Fruit fly (Drosophila melanogaster): ENCODE data around the gene CG42655.

CG42655 gene

dm6 chr3L:19945469-19945868, 8.0 kb downstream of the CG42655 start (continued):
- TF ChIP-seq otp (GFP tag; IDR thresholded peaks at IDR 0.05) (no peak), CG8924 (tag; optimal IDR thresholded peaks at IDR 0.05) (no peak), CG17612 (GFP tag; IDR thresholded peaks at IDR 0.05) (no peak), bcd (GFP tag; optimal IDR thresholded peaks at IDR 0.05) (peak; percentile 1), CG3281 (GFP tag; optimal IDR thresholded peaks at IDR 0.05) (peak; percentile 23), zf30C (GFP tag; optimal IDR thresholded peaks at IDR 0.05) (no peak), lilli (GFP tag; optimal IDR thresholded peaks at IDR 0.05) (no peak), emc (GFP tag; optimal IDR thresholded peaks at IDR 0.05) (no peak), CG31388 (GFP tag; optimal IDR thresholded peaks at IDR 0.05) (no peak), repo (GFP tag; optimal IDR thresholded peaks at IDR 0.05) (no peak), ase (GFP tag; IDR thresholded peaks at IDR 0.05) (no peak), pros (GFP tag; optimal IDR thresholded peaks at IDR 0.05) (no peak), chinmo (GFP tag; IDR thresholded peaks at IDR 0.05; ENCODE audit: partially characterized antibody) (0 out of 4 replicates have a peak, but pooled peaks have one; percentile 32), ro (GFP tag; IDR thresholded peaks at IDR 0.05) (no peak), CG9817 (tag; optimal IDR thresholded peaks at IDR 0.05) (no peak), Poxn (GFP tag; IDR thresholded peaks at IDR 0.05) (no peak), Hr3 (GFP tag; optimal IDR thresholded peaks at IDR 0.05) (peak; percentile 7), CG30020 (tag; optimal IDR thresholded peaks at IDR 0.05) (no peak), CG4854 (GFP tag; optimal IDR thresholded peaks at IDR 0.05) (no peak), CG11504 (tag; optimal IDR thresholded peaks at IDR 0.05) (peak; percentile 45), Meics (GFP tag; optimal IDR thresholded peaks at IDR 0.05) (peak; percentile 39), CG6654 (GFP tag; optimal IDR thresholded peaks at IDR 0.05) (no peak), CG34224 (GFP tag; IDR thresholded peaks at IDR 0.05; ENCODE audit: partially characterized antibody) (no peak), CG12104 (GFP tag; optimal IDR thresholded peaks at IDR 0.05) (peak; percentile 2), Fer2 (tag; optimal IDR thresholded peaks at IDR 0.05) (no peak), luna (GFP tag; optimal IDR thresholded peaks at IDR 0.05) (no peak), ttk (GFP tag; IDR thresholded peaks at IDR 0.05) (no peak), CG8290 (GFP tag; optimal IDR thresholded peaks at IDR 0.05) (no peak), CG8290 (tag; optimal IDR thresholded peaks at IDR 0.05) (no peak), twi (tag; optimal IDR thresholded peaks at IDR 0.05) (no peak), Atf3 (GFP tag; optimal IDR thresholded peaks at IDR 0.05) (no peak), CG4617 (GFP tag; optimal IDR thresholded peaks at IDR 0.05; ENCODE audit: borderline replicate concordance) (no peak), tap (tag; optimal IDR thresholded peaks at IDR 0.05) (no peak), en (GFP tag; optimal IDR thresholded peaks at IDR 0.05) (no peak), sens (GFP tag) (peak; percentile 7), Ssrp (tag; optimal IDR thresholded peaks at IDR 0.05) (no peak), CG2120 (GFP tag; optimal IDR thresholded peaks at IDR 0.05) (peak; percentile 22), cad (GFP tag; optimal IDR thresholded peaks at IDR 0.05) (no peak), ash1 (GFP tag; optimal IDR thresholded peaks at IDR 0.05) (no peak), PHDP (tag; optimal IDR thresholded peaks at IDR 0.05) (no peak), dimm (GFP tag; IDR thresholded peaks at IDR 0.05) (no peak), trh (GFP tag; optimal IDR thresholded peaks at IDR 0.05) (no peak), shn (GFP tag; optimal IDR thresholded peaks at IDR 0.05) (no peak), Atf6 (GFP tag; IDR thresholded peaks at IDR 0.05) (no peak), odd (GFP tag; optimal IDR thresholded peaks at IDR 0.05) (no peak), Dp (GFP tag; optimal IDR thresholded peaks at IDR 0.05) (no peak), CG43689 (GFP tag; IDR thresholded peaks at IDR 0.05) (no peak), C15 (GFP tag; IDR thresholded peaks at IDR 0.05) (no peak), z (GFP tag; IDR thresholded peaks at IDR 0.05) (no peak), Tbp (GFP tag; optimal IDR thresholded peaks at IDR 0.05) (no peak), gem (tag; optimal IDR thresholded peaks at IDR 0.05) (peak; percentile 61), CG9727 (GFP tag; optimal IDR thresholded peaks at IDR 0.05) (no peak), CG17912 (GFP tag; optimal IDR thresholded peaks at IDR 0.05) (no peak)
